Worm (Caenorhabditis elegans): ENCODE measurements around the gene dnj-5.

DNA sequence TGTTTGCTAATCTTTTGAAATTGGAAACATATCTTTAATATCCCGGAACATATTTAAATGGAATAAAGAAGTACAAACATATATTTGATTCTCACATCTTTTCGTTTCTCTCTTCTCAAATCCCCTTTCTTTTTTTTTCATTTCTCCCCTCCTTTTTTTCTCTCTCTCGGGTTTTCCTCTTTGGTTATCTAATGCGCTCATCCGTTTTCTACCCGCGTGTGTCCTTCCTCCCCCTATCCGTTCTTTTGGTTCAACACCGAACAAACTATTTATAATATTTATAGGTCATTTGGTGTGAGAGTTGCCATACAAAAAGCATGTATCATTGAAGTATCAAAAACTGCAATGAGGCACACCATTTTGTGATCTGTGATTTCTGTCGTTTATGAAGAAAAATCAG, 34.2 kb downstream of the dnj-5 start:
- TF ChIP-seq nhr-237 (tag; optimal IDR thresholded peaks at IDR 0.05), result no peak
- TF ChIP-seq mep-1 (tag; optimal IDR thresholded peaks at IDR 0.05), result peak; percentile 36
- TF ChIP-seq grh-1 (GFP tag; IDR thresholded peaks at IDR 0.05), result no peak
- no peak for TF ChIP-seq nhr-12 (tag; optimal IDR thresholded peaks at IDR 0.05)
